Worm (Caenorhabditis elegans) whole organism, L4 larva: ENCODE data around the gene ets-8.

Experiments used
- F10B5.3 ChIP-seq: sonication (generic microtip); optimal IDR thresholded peaks from 2 replicates; lab custom pipeline; 2016; ENCODE audit warnings: mild to moderate bottlenecking, missing genetic modification characterization, missing compliant biosample characterization
- T20F7.1 ChIP-seq: fragments of 200-800 bp; sonication (Bioruptor generic); optimal IDR thresholded peaks from 2 replicates; lab custom pipeline; 2018; ENCODE audit warnings: mild to moderate bottlenecking, missing genetic modification characterization, missing compliant biosample characterization
- Y48G9A.11 ChIP-seq: fragments of 200-800 bp; sonication (Bioruptor generic); IDR thresholded peaks from 2 replicates; pipeline ENCODE4 v1.3.6; 2022; ENCODE audit warnings: missing genetic modification reagents, missing genetic modification characterization, missing compliant biosample characterization
- Y75B8A.6 ChIP-seq: fragments of 200-800 bp; sonication (Bioruptor generic); IDR thresholded peaks from 2 replicates; pipeline ENCODE4 v1.3.6; 2022; ENCODE audit warnings: missing genetic modification reagents, missing genetic modification characterization, missing compliant biosample characterization
- aha-1 ChIP-seq: fragments of 150-350 bp; peaks from one replicate; lab custom pipeline; 2014; ENCODE audit warnings: missing biosample characterization, missing genetic modification characterization
- ceh-28 ChIP-seq: fragments of 150-350 bp; optimal IDR thresholded peaks from 2 replicates; lab custom pipeline; 2014; ENCODE audit warnings: missing biosample characterization, missing genetic modification reagents, missing genetic modification characterization
- ceh-32 ChIP-seq: sonication (generic microtip); optimal IDR thresholded peaks from 2 replicates; lab custom pipeline; 2016; ENCODE audit warnings: mild to moderate bottlenecking, missing genetic modification characterization, missing compliant biosample characterization; ENCODE audit not compliant: poor library complexity
- ceh-44 ChIP-seq: fragments of 200-800 bp; sonication (Bioruptor generic); IDR thresholded peaks from 2 replicates; pipeline ENCODE4 v1.3.6; 2022; ENCODE audit warnings: missing genetic modification reagents, missing genetic modification characterization, missing compliant biosample characterization
- ceh-62 ChIP-seq: sonication (generic microtip); optimal IDR thresholded peaks from 2 replicates; lab custom pipeline; 2017; ENCODE audit warnings: missing biosample characterization, missing genetic modification characterization
- ceh-82 ChIP-seq: sonication (generic microtip); optimal IDR thresholded peaks from 2 replicates; lab custom pipeline; 2017; ENCODE audit warnings: missing biosample characterization, missing genetic modification characterization
- ces-1 ChIP-seq: fragments of 150-350 bp; sonication (generic microtip); optimal IDR thresholded peaks from 4 replicates; lab custom pipeline; 2014; ENCODE audit warnings: missing biosample characterization, missing genetic modification reagents, missing genetic modification characterization
- cey-2 ChIP-seq: sonication (generic microtip); optimal IDR thresholded peaks from 3 replicates; lab custom pipeline; 2017; ENCODE audit warnings: missing genetic modification characterization, mild to moderate bottlenecking, missing compliant biosample characterization, antibody characterized with exemption, borderline replicate concordance; ENCODE audit not compliant: insufficient read depth
- ctbp-1 ChIP-seq: fragments of 200-800 bp; sonication (Bioruptor generic); IDR thresholded peaks from 2 replicates; pipeline ENCODE4 v1.3.6; 2022; ENCODE audit warnings: missing genetic modification reagents, missing genetic modification characterization, missing compliant biosample characterization
- daf-16 ChIP-seq, 3 experiments: sonication (generic microtip); optimal IDR thresholded peaks; 2 replicates each; lab custom pipeline; 2016 to 2017; ENCODE audit warnings: missing genetic modification characterization in 3 of 3, missing genetic modification reagents in 3 of 3, mild to moderate bottlenecking in 2 of 3, missing compliant biosample characterization in 2 of 3, missing biosample characterization in 1 of 3, moderate library complexity in 1 of 3
- dmd-6 ChIP-seq: fragments of 200-800 bp; sonication (Bioruptor generic); IDR thresholded peaks from 2 replicates; pipeline ENCODE4 v1.3.6; 2022; ENCODE audit warnings: missing genetic modification reagents, missing genetic modification characterization, missing compliant biosample characterization
- dmd-9 ChIP-seq: fragments of 200-800 bp; sonication (Bioruptor generic); IDR thresholded peaks from 2 replicates; pipeline ENCODE4 v1.3.6; 2022; ENCODE audit warnings: missing genetic modification reagents, missing genetic modification characterization, missing compliant biosample characterization
- dpl-1 ChIP-seq: fragments of 150-350 bp; optimal IDR thresholded peaks from 2 replicates; lab custom pipeline; 2014; ENCODE audit warnings: missing biosample characterization, missing genetic modification reagents, missing genetic modification characterization
- fkh-10 ChIP-seq: fragments of 150-350 bp; optimal IDR thresholded peaks from 2 replicates; lab custom pipeline; 2014; ENCODE audit warnings: missing biosample characterization, missing genetic modification reagents, missing genetic modification characterization
- hif-1 ChIP-seq, 2 experiments: sonication (generic microtip); optimal IDR thresholded peaks; 2 replicates each; lab custom pipeline; 2016 to 2017; ENCODE audit warnings: missing compliant biosample characterization in 2 of 2, missing genetic modification characterization in 2 of 2, missing genetic modification reagents in 2 of 2, missing genotype in 2 of 2, mild to moderate bottlenecking in 1 of 2
- hlh-11 ChIP-seq: fragments of 200-800 bp; sonication (Bioruptor generic); optimal IDR thresholded peaks from 2 replicates; lab custom pipeline; 2018; ENCODE audit warnings: mild to moderate bottlenecking, missing genetic modification characterization, missing compliant biosample characterization
- hmg-1.1 ChIP-seq: fragments of 200-800 bp; sonication (Bioruptor generic); IDR thresholded peaks from 2 replicates; pipeline ENCODE4 v1.3.6; 2022; ENCODE audit warnings: missing genetic modification reagents, missing genetic modification characterization, missing compliant biosample characterization
- lin-13 ChIP-seq: fragments of 150-350 bp; optimal IDR thresholded peaks from 2 replicates; lab custom pipeline; 2014; ENCODE audit warnings: missing biosample characterization, missing genetic modification reagents, missing genetic modification characterization
- lin-29 ChIP-seq: fragments of 200-800 bp; sonication (Bioruptor generic); IDR thresholded peaks from 2 replicates; pipeline ENCODE4 v1.3.6; 2022; ENCODE audit warnings: missing genetic modification reagents, missing genetic modification characterization, missing compliant biosample characterization
- lin-38 ChIP-seq: fragments of 200-800 bp; sonication (Bioruptor generic); IDR thresholded peaks from 2 replicates; pipeline ENCODE4 v1.3.6; 2022; ENCODE audit warnings: missing genetic modification reagents, missing genetic modification characterization, missing compliant biosample characterization
- madf-9 ChIP-seq: fragments of 200-800 bp; sonication (Bioruptor generic); conservative IDR thresholded peaks from 2 replicates; pipeline ENCODE4 v1.3.6; 2022; ENCODE audit warnings: missing genetic modification reagents, missing genetic modification characterization, missing compliant biosample characterization
- mdl-1 ChIP-seq, 2 experiments: fragments of 150-350 bp in 1 of 2; sonication (generic microtip) in 1 of 2; optimal IDR thresholded peaks; 2 replicates each; lab custom pipeline; 2014 to 2017; ENCODE audit warnings: missing biosample characterization in 2 of 2, missing genetic modification characterization in 2 of 2
- mes-2 ChIP-seq: sonication (generic microtip); optimal IDR thresholded peaks from 2 replicates; lab custom pipeline; 2016; ENCODE audit warnings: missing genotype, mild to moderate bottlenecking, missing genetic modification characterization, missing compliant biosample characterization; ENCODE audit not compliant: poor library complexity, severe bottlenecking
- mxl-3 ChIP-seq: fragments of 200-800 bp; sonication (Bioruptor generic); optimal IDR thresholded peaks from 2 replicates; lab custom pipeline; 2018; ENCODE audit warnings: mild to moderate bottlenecking, missing genetic modification characterization, missing compliant biosample characterization
- nhr-25 ChIP-seq: sonication (generic microtip); optimal IDR thresholded peaks from 2 replicates; lab custom pipeline; 2017; ENCODE audit warnings: missing genetic modification characterization, mild to moderate bottlenecking, missing compliant biosample characterization, antibody characterized with exemption, moderate library complexity, borderline replicate concordance; ENCODE audit not compliant: insufficient read depth
- nhr-28 ChIP-seq: fragments of 150-350 bp; optimal IDR thresholded peaks from 2 replicates; lab custom pipeline; 2014; ENCODE audit warnings: missing biosample characterization, missing genetic modification characterization
- nhr-41 ChIP-seq: fragments of 200-800 bp; sonication (Bioruptor generic); IDR thresholded peaks from 2 replicates; pipeline ENCODE4 v1.3.6; 2022; ENCODE audit warnings: missing genetic modification reagents, missing genetic modification characterization, missing compliant biosample characterization
- nhr-48 ChIP-seq: sonication (generic microtip); optimal IDR thresholded peaks from 2 replicates; lab custom pipeline; 2016; ENCODE audit warnings: mild to moderate bottlenecking, missing genetic modification characterization, missing compliant biosample characterization
- nhr-6 ChIP-seq: fragments of 150-350 bp; optimal IDR thresholded peaks from 2 replicates; lab custom pipeline; 2014; ENCODE audit warnings: missing biosample characterization, missing genetic modification characterization
- pha-4 ChIP-seq, 2 experiments: fragments of 150-350 bp in 1 of 2; fragments of 200-800 bp in 1 of 2; sonication (Bioruptor generic) in 1 of 2; IDR thresholded peaks in 1 of 2; optimal IDR thresholded peaks in 1 of 2; 2 replicates each; pipeline versions ENCODE4 v1.3.6 to Lab custom; 2014 to 2022; ENCODE audit warnings: missing genetic modification characterization in 2 of 2, missing genetic modification reagents in 2 of 2, missing biosample characterization in 1 of 2, missing compliant biosample characterization in 1 of 2
- php-3 ChIP-seq: fragments of 200-800 bp; sonication (Bioruptor generic); IDR thresholded peaks from 2 replicates; pipeline ENCODE4 v1.3.6; 2022; ENCODE audit warnings: missing genetic modification reagents, missing genetic modification characterization, missing compliant biosample characterization
- pqm-1 ChIP-seq: sonication (generic microtip); optimal IDR thresholded peaks from 2 replicates; lab custom pipeline; 2017; ENCODE audit warnings: missing biosample characterization, missing genetic modification characterization
- rbr-2 ChIP-seq: sonication (generic microtip); optimal IDR thresholded peaks from 2 replicates; lab custom pipeline; 2016; ENCODE audit warnings: missing genotype, missing genetic modification characterization, missing compliant biosample characterization
- set-16 ChIP-seq: fragments of 200-800 bp; sonication (Bioruptor generic); IDR thresholded peaks from 2 replicates; pipeline ENCODE4 v1.3.6; 2022; ENCODE audit warnings: missing genetic modification reagents, missing genetic modification characterization, missing compliant biosample characterization
- skn-1 ChIP-seq: fragments of 150-350 bp; optimal IDR thresholded peaks from 2 replicates; lab custom pipeline; 2014; ENCODE audit warnings: missing biosample characterization, missing genetic modification characterization
- snpc-4 ChIP-seq: fragments of 150-350 bp; optimal IDR thresholded peaks from 2 replicates; lab custom pipeline; 2014; ENCODE audit warnings: missing biosample characterization, missing genetic modification characterization
- tag-97 ChIP-seq: fragments of 200-800 bp; sonication (Bioruptor generic); IDR thresholded peaks from 2 replicates; pipeline ENCODE4 v1.3.6; 2022; ENCODE audit warnings: missing genetic modification characterization, missing compliant biosample characterization
- tra-1 ChIP-seq: fragments of 200-800 bp; sonication (Bioruptor generic); IDR thresholded peaks from 2 replicates; pipeline ENCODE4 v1.3.6; 2022; ENCODE audit warnings: missing genetic modification reagents, missing genetic modification characterization, missing compliant biosample characterization
- unc-62 ChIP-seq, 3 experiments: fragments of 150-350 bp in 1 of 3; sonication (generic microtip); optimal IDR thresholded peaks in 2 of 3; peaks in 1 of 3; 1 replicate in 1 of 3; 2 replicates in 2 of 3; lab custom pipeline; 2014 to 2017; ENCODE audit warnings: missing biosample characterization in 3 of 3, missing genetic modification characterization in 3 of 3, missing genetic modification reagents in 3 of 3, missing genotype in 1 of 3
- vab-7 ChIP-seq: fragments of 200-800 bp; sonication (Bioruptor generic); IDR thresholded peaks from 2 replicates; pipeline ENCODE4 v1.3.6; 2022; ENCODE audit warnings: missing genetic modification reagents, missing genetic modification characterization, missing compliant biosample characterization
- zag-1 ChIP-seq: fragments of 150-350 bp; optimal IDR thresholded peaks from 2 replicates; lab custom pipeline; 2014; ENCODE audit warnings: missing biosample characterization, missing genetic modification characterization
- zfp-3 ChIP-seq: fragments of 200-800 bp; sonication (Bioruptor generic); conservative IDR thresholded peaks from 2 replicates; pipeline ENCODE4 v1.3.6; 2022; ENCODE audit warnings: missing genetic modification reagents, missing genetic modification characterization, missing compliant biosample characterization
- ztf-11 ChIP-seq: fragments of 150-350 bp; optimal IDR thresholded peaks from 2 replicates; lab custom pipeline; 2014; ENCODE audit warnings: missing biosample characterization, missing genetic modification characterization
- ztf-7 ChIP-seq: fragments of 150-350 bp; optimal IDR thresholded peaks from 2 replicates; lab custom pipeline; 2014; ENCODE audit warnings: missing biosample characterization, missing genetic modification characterization

ets-8 gene

DNA sequence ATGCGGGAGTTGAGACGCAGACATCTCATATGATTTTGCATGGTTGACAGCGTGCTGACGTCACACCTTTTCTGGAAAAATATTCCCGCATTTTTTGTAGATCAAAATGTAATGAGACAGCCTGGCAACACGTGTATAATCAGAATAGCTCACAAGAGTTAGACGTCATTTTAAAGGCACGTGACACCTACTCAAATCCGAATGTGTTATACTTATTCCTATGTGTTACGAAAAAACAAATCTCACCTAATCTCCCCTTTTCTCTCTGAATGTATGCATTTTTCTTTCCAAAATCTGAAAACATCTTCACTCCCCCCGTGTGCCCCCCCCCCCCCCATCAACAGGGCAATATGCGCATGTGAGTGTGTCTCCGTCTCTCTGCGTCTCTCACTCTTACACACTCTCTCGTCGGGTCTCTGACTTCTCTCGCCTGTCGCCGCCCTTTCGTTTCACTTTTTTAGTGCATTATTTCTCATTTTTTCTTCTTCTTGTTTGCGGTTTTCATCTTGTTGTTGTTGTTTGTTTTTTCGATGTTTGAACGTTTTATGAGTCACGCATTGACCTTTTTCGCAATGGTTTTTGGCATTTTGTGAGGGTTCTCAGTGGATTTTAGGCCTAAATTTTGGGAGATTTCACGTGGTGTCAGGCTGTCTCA is 8.2 kb upstream of the ets-8 start (continued):
- peak; percentile 65 to 93 for TF ChIP-seq mdl-1 (tag; optimal IDR thresholded peaks at IDR 0.05; lab: Kevin White, UChicago)
- peak; percentile 40 for TF ChIP-seq dmd-6 (GFP tag; lab: Robert Waterston, UW)
- TF ChIP-seq fkh-10 (GFP tag; lab: Kevin White, UChicago): no peak
- no peak for TF ChIP-seq nhr-41 (GFP tag; lab: Robert Waterston, UW)
- TF ChIP-seq ztf-11 (tag; lab: Kevin White, UChicago): no peak
- no peak for TF ChIP-seq skn-1 (tag; lab: Kevin White, UChicago)
- TF ChIP-seq ceh-28 (tag; lab: Kevin White, UChicago): no peak
- no peak for TF ChIP-seq zag-1 (tag; lab: Kevin White, UChicago)
- no peak for TF ChIP-seq ceh-82 (tag; lab: Kevin White, UChicago)
- TF ChIP-seq dpl-1: peak; percentile 29
- TF ChIP-seq mxl-3 (GFP tag; lab: Kevin White, UChicago): peak; percentile 75
- TF ChIP-seq nhr-25 (tag; lab: Kevin White, UChicago): no peak
- no peak for TF ChIP-seq F10B5.3 (tag; lab: Kevin White, UChicago)
- no peak for TF ChIP-seq Y75B8A.6 (GFP tag; lab: Robert Waterston, UW)
- TF ChIP-seq pha-4 (GFP tag; IDR thresholded peaks at IDR 0.05; lab: Robert Waterston, UW): no peak
- TF ChIP-seq pha-4 (tag; optimal IDR thresholded peaks at IDR 0.05; lab: Kevin White, UChicago): no peak
- peak; percentile 65 for TF ChIP-seq aha-1 (tag; lab: Kevin White, UChicago)
- TF ChIP-seq vab-7: no peak
- TF ChIP-seq tag-97 (GFP tag; lab: Robert Waterston, UW): no peak
- TF ChIP-seq ceh-62 (tag; lab: Kevin White, UChicago): no peak
- no peak for TF ChIP-seq ztf-7
- no peak for TF ChIP-seq ctbp-1
- no peak for TF ChIP-seq php-3
- peak; percentile 71 for TF ChIP-seq hmg-1.1
- no peak for TF ChIP-seq tra-1
- TF ChIP-seq ceh-32 (tag; lab: Kevin White, UChicago): no peak
- peak; percentile 79 for TF ChIP-seq hlh-11
- no peak for TF ChIP-seq ceh-44 (GFP tag; lab: Robert Waterston, UW)
- no peak for TF ChIP-seq pqm-1 (tag; lab: Kevin White, UChicago)
- TF ChIP-seq madf-9 (GFP tag; lab: Robert Waterston, UW): no peak
- 0 out of 2 replicates have a peak, but pooled peaks have one; percentile 13 for TF ChIP-seq set-16 (GFP tag; lab: Robert Waterston, UW)
- peak; percentile 4 for TF ChIP-seq nhr-28 (tag; lab: Kevin White, UChicago)
- TF ChIP-seq unc-62 (GFP tag; optimal IDR thresholded peaks at IDR 0.05 in 1 of 2; lab: Kevin White, UChicago): peak in 1 of 2 experiments; percentile 87
- no peak for TF ChIP-seq unc-62 (tag; optimal IDR thresholded peaks at IDR 0.05; lab: Kevin White, UChicago)
- peak in 1 of 2 experiments; percentile 41 for TF ChIP-seq hif-1 (tag; optimal IDR thresholded peaks at IDR 0.05; lab: Kevin White, UChicago)
- peak; percentile 46 for TF ChIP-seq rbr-2 (tag; lab: Kevin White, UChicago)
- TF ChIP-seq dmd-9 (GFP tag; lab: Robert Waterston, UW): no peak
- TF ChIP-seq T20F7.1 (GFP tag; lab: Kevin White, UChicago): peak; percentile 72
- no peak for TF ChIP-seq ces-1 (GFP tag; lab: Kevin White, UChicago)
- TF ChIP-seq zfp-3 (GFP tag; lab: Robert Waterston, UW): no peak
- TF ChIP-seq lin-38: no peak
- peak; percentile 71 for TF ChIP-seq nhr-6 (tag; lab: Kevin White, UChicago)
- no peak for TF ChIP-seq lin-29 (GFP tag; lab: Robert Waterston, UW)
- peak in 1 of 2 experiments; percentile 58 for TF ChIP-seq daf-16 (GFP tag; optimal IDR thresholded peaks at IDR 0.05; lab: Kevin White, UChicago)
- peak; percentile 47 for TF ChIP-seq daf-16 (tag; optimal IDR thresholded peaks at IDR 0.05; lab: Kevin White, UChicago)
- no peak for TF ChIP-seq lin-13 (GFP tag; lab: Kevin White, UChicago)
- no peak for TF ChIP-seq nhr-48 (tag; lab: Kevin White, UChicago)
- TF ChIP-seq cey-2 (tag; lab: Kevin White, UChicago): no peak
- TF ChIP-seq Y48G9A.11 (GFP tag; lab: Robert Waterston, UW): no peak
- TF ChIP-seq mes-2 (tag; lab: Kevin White, UChicago): no peak
- no peak for TF ChIP-seq snpc-4 (tag; lab: Kevin White, UChicago)
